Worm (Caenorhabditis elegans) whole organism, L3 larva: Measurements from ENCODE around the gene W02D7.11.

Source experiments
- mdl-1 ChIP-seq: fragments of 150-350 bp; optimal IDR thresholded peaks from 2 replicates; lab custom pipeline; 2014; ENCODE audit warnings: missing biosample characterization, missing genetic modification characterization
- nhr-11 ChIP-seq: fragments of 150-350 bp; optimal IDR thresholded peaks from 2 replicates; lab custom pipeline; 2014; ENCODE audit warnings: missing biosample characterization, missing genetic modification characterization
- nhr-76 ChIP-seq: fragments of 150-350 bp; sonication (generic microtip); optimal IDR thresholded peaks from 5 replicates; lab custom pipeline; 2014; ENCODE audit warnings: missing biosample characterization, missing genetic modification characterization

ce11 chrV:8269878-8270277 is 34.4 kb downstream of the W02D7.11 start:
- no peak for TF ChIP-seq nhr-11
- no peak for TF ChIP-seq nhr-76 (tag; lab: Kevin White, UChicago)
- TF ChIP-seq mdl-1 = no peak
